Fruit fly (Drosophila melanogaster): ENCODE results near the gene CG3793.

DNA sequence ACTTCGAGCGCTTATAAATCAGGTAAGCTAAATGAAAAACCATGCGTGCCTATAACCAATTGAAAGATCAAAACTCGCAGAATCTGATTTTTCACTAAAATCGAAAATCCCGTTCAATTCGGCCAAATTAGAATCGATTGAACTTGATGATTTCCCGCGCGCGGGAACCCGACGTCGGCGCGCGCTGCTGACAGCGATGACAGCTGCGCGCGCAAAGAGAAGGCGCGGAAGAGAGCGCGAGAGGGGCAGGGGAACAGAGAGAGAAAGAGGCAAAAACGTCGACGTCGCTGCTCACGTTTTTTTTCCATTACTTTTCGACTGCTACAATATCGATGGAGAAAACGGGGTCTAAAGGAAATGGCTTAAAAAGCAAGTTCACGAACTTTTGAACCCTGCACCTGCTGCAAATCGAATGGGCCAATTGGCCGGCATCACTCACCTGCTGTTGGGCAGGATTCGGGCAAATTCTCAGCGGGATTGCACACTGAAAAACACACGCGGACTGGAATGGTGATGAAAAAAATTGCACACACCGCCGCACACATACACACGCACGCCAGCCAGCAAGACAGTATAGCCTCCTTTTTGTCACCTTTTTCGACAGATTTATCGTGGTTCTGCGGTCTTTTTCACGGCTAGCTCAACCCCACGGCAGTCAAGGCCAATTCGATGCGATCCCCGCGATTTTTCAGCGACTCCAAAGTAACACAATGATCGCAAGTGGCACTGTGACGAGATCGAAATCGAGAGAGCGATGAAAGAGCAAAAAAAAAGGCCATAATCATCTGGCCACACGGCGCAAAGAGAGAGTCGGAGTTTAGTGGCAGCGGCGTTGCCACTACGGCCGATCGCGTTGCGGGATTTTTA lies 16.4 kb upstream of the CG3793 start, which contains the start of gene CycE:
- TF ChIP-seq p53 (GFP tag; optimal IDR thresholded peaks at IDR 0.05) = no peak
- TF ChIP-seq corto (GFP tag; optimal IDR thresholded peaks at IDR 0.05) = no peak
- no peak for TF ChIP-seq Sox102F (GFP tag; optimal IDR thresholded peaks at IDR 0.05)

Data from whole organism, embryonic.